Worm (Caenorhabditis elegans): ENCODE results near the gene F59F3.6.
A peak's percentile ranks its signal among the peaks of the same experiment; 100 is the strongest.

DNA sequence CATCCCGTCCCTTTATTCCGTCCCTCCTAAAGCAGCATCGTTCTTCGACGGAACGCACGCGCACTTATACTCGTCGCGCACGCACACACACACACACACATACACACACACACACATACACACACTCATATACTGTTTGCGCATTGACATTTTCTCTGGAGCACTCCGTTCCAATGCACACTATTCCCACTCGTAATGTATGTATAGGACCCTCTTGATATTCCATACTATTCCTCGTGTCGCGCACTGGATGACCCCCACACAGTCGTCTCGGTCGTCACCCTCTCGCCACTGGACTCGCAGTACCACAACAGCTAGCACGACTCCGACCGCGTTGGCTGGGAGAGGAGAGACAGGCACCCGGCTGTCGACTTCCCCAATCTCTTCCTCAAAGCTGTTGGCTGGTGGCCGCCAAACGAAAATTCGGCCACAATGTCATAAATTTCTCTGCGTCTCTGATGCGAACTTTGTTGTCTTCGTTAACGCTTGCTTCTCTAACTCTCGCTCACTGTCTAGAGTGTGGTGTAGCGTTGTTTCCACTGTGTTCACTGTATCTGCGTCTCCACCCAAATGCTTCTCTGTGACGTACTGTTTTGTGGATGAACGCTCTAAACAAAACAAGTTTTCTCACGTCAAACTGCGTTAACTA is 32.1 kb upstream of the F59F3.6 start:
- TF ChIP-seq lir-3 (tag; optimal IDR thresholded peaks at IDR 0.05) (peak; percentile 20), nhr-237 (tag; optimal IDR thresholded peaks at IDR 0.05) (peak; percentile 40), unc-62 (GFP tag; optimal IDR thresholded peaks at IDR 0.05 in 1 of 2) (peak in 1 of 2 experiments; percentile 100), unc-62 (tag; optimal IDR thresholded peaks at IDR 0.05) (peak; percentile 77), nhr-111 (GFP tag; optimal IDR thresholded peaks at IDR 0.05) (no peak), lin-29 (GFP tag; IDR thresholded peaks at IDR 0.05) (no peak), aha-1 (tag) (peak; percentile 99), lin-1 (GFP tag; IDR thresholded peaks at IDR 0.05) (no peak), spr-3 (GFP tag; optimal IDR thresholded peaks at IDR 0.05) (peak; percentile 45), jun-1 (tag; optimal IDR thresholded peaks at IDR 0.05) (peak; percentile 51), ama-1 (optimal IDR thresholded peaks at IDR 0.05) (peak; percentile 18)

Data from whole organism, L4 larva.